Worm (Caenorhabditis elegans): ENCODE measurements around the gene twk-43.

DNA sequence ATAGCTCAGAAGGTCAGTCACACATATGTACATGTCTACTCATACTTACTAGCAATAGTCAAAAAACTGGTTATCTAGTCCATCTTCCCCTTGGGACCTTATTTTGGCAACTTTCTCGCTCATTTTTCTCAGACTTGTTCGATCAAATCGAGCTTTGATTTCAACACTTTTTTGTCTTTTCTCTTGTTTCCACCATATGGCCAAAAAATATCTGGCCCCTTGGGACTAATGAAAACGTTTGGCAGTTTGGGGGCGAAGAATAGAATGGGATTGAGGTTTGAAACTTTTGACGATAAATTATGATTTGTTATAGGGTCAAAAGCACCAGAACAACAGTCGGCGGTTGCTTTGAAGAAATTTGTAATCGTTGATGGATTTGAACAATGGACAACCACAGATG lies 6.3 kb downstream of the twk-43 start:
- TF ChIP-seq ztf-6 (GFP tag; IDR thresholded peaks at IDR 0.05) (no peak), nfya-1 (tag; optimal IDR thresholded peaks at IDR 0.05; ENCODE audit: borderline replicate concordance, insufficient read depth) (no peak), F49E8.2 (tag; optimal IDR thresholded peaks at IDR 0.05; ENCODE audit: insufficient read depth) (no peak), F23B12.7 (tag; optimal IDR thresholded peaks at IDR 0.05; ENCODE audit: insufficient read depth) (no peak), snpc-4 (GFP tag; optimal IDR thresholded peaks at IDR 0.05) (no peak), snpc-4 (tag; optimal IDR thresholded peaks at IDR 0.05) (no peak), lin-54 (GFP tag; optimal IDR thresholded peaks at IDR 0.05) (no peak), ets-4 (GFP tag; optimal IDR thresholded peaks at IDR 0.05) (no peak), egl-44 (GFP tag; IDR thresholded peaks at IDR 0.05) (no peak), sea-2 (GFP tag; IDR thresholded peaks at IDR 0.05) (no peak), xnd-1 (tag; optimal IDR thresholded peaks at IDR 0.05) (no peak), egl-18 (GFP tag; IDR thresholded peaks at IDR 0.05) (no peak), ekl-4 (GFP tag; IDR thresholded peaks at IDR 0.05) (no peak), nhr-27 (tag; optimal IDR thresholded peaks at IDR 0.05) (no peak)

Measured in whole organism, young adult.